Fruit fly (Drosophila melanogaster): ENCODE measurements around the gene CG8997.

- TF ChIP-seq salr (GFP tag; optimal IDR thresholded peaks at IDR 0.05) (no peak), Hr39 (GFP tag; optimal IDR thresholded peaks at IDR 0.05) (no peak), spab (GFP tag; optimal IDR thresholded peaks at IDR 0.05) (no peak), topi (GFP tag; optimal IDR thresholded peaks at IDR 0.05) (no peak)
These were observed 32.0 kb downstream of the CG8997 start, which contains the start of gene CG16888 for dm6 chr2L:13813156-13813555.

Measured in whole organism, prepupa.